Worm (Caenorhabditis elegans): ENCODE results near the gene fbxa-64.

Gene fbxa-64

ce11 chrV:3256809-3257208, 21.1 kb downstream of the fbxa-64 start:
- TF ChIP-seq nhr-102 (tag; optimal IDR thresholded peaks at IDR 0.05) (no peak), hmg-1.1 (GFP tag; IDR thresholded peaks at IDR 0.05) (no peak), saeg-2 (GFP tag; IDR thresholded peaks at IDR 0.05) (no peak), skn-1 (tag; optimal IDR thresholded peaks at IDR 0.05) (no peak), nhr-11 (tag; optimal IDR thresholded peaks at IDR 0.05) (no peak), hlh-30 (tag; optimal IDR thresholded peaks at IDR 0.05; ENCODE audit: insufficient read depth) (no peak), ceh-62 (tag; optimal IDR thresholded peaks at IDR 0.05) (no peak), mxl-3 (GFP tag; optimal IDR thresholded peaks at IDR 0.05) (no peak), Y5F2A.4 (GFP tag; optimal IDR thresholded peaks at IDR 0.05) (no peak), snpc-4 (tag; optimal IDR thresholded peaks at IDR 0.05) (no peak), nhr-111 (GFP tag; optimal IDR thresholded peaks at IDR 0.05) (no peak), lin-39 (tag; optimal IDR thresholded peaks at IDR 0.05) (no peak), unc-39 (tag; optimal IDR thresholded peaks at IDR 0.05) (no peak), nhr-77 (tag; optimal IDR thresholded peaks at IDR 0.05) (no peak), hlh-11 (tag; optimal IDR thresholded peaks at IDR 0.05) (no peak), ama-1 (optimal IDR thresholded peaks at IDR 0.05) (no peak)

- TF ChIP-seq pqm-1 (tag; optimal IDR thresholded peaks at IDR 0.05) (no peak), saeg-2 (GFP tag; IDR thresholded peaks at IDR 0.05) (no peak), nhr-237 (tag; optimal IDR thresholded peaks at IDR 0.05) (no peak), D1046.2 (GFP tag; IDR thresholded peaks at IDR 0.05) (no peak), mxl-2 (GFP tag; conservative IDR thresholded peaks at IDR 0.05) (no peak), nhr-11 (tag; optimal IDR thresholded peaks at IDR 0.05) (no peak), egl-43 (GFP tag; IDR thresholded peaks at IDR 0.05) (no peak), duxl-1 (tag; optimal IDR thresholded peaks at IDR 0.05; ENCODE audit: poor library complexity) (no peak), cey-2 (tag; optimal IDR thresholded peaks at IDR 0.05; ENCODE audit: borderline replicate concordance, insufficient read depth) (no peak)
These were observed 21.9 kb downstream of the fbxa-64 start, which contains the start of gene srt-63 for ce11 chrV:3256051-3256450. TSS of gene srt-63 (minus strand) at chrV:3256151.

- no peak for TF ChIP-seq lin-39 (tag; optimal IDR thresholded peaks at IDR 0.05)
- TF ChIP-seq ctbp-1 (GFP tag; IDR thresholded peaks at IDR 0.05) = no peak
These were observed 27.8 kb downstream of the fbxa-64 start, which contains the start of gene T28A11.13 for ce11 chrV:3250153-3250552. TSS of gene T28A11.13 (minus strand) at chrV:3250253.

- TF ChIP-seq dpl-1 (GFP tag; optimal IDR thresholded peaks at IDR 0.05) = no peak
These were observed 30.4 kb downstream of the fbxa-64 start, which contains the start of gene srj-8 for ce11 chrV:3247515-3247914. TSS of gene srj-8 (plus strand) at chrV:3247815.

ce11 chrV:3244703-3245102, 33.2 kb downstream of the fbxa-64 start, which contains the start of gene srj-7:
TSS of gene srj-7 (plus strand) at chrV:3245003.
- TF ChIP-seq unc-62 (GFP tag; optimal IDR thresholded peaks at IDR 0.05 in 1 of 2) (peak in 1 of 2 experiments; percentile 39), unc-62 (tag; optimal IDR thresholded peaks at IDR 0.05) (no peak), pqm-1 (tag; optimal IDR thresholded peaks at IDR 0.05) (no peak)

- TF ChIP-seq F26F4.8 (GFP tag; conservative IDR thresholded peaks at IDR 0.05) = no peak
- TF ChIP-seq spr-3 (GFP tag; optimal IDR thresholded peaks at IDR 0.05) = no peak
- no peak for TF ChIP-seq T26A8.4 (GFP tag; IDR thresholded peaks at IDR 0.05)
- TF ChIP-seq lim-7 (GFP tag; IDR thresholded peaks at IDR 0.05) = no peak
- no peak for TF ChIP-seq pqm-1 (tag; optimal IDR thresholded peaks at IDR 0.05)
- no peak for TF ChIP-seq mdt-29 (GFP tag; IDR thresholded peaks at IDR 0.05)
- TF ChIP-seq dmd-8 (GFP tag; IDR thresholded peaks at IDR 0.05) = no peak
- no peak for TF ChIP-seq D1046.2 (GFP tag; IDR thresholded peaks at IDR 0.05)
- no peak for TF ChIP-seq lin-29 (GFP tag; IDR thresholded peaks at IDR 0.05)
- TF ChIP-seq lin-38 (GFP tag; IDR thresholded peaks at IDR 0.05) = no peak
- TF ChIP-seq zag-1 (tag; optimal IDR thresholded peaks at IDR 0.05) = no peak
- TF ChIP-seq egl-27 (tag; optimal IDR thresholded peaks at IDR 0.05) = no peak
- no peak for TF ChIP-seq ztf-7 (tag; optimal IDR thresholded peaks at IDR 0.05)
- no peak for TF ChIP-seq T20F7.1 (GFP tag; optimal IDR thresholded peaks at IDR 0.05)
- no peak for TF ChIP-seq ZK337.2 (GFP tag; IDR thresholded peaks at IDR 0.05)
- no peak for TF ChIP-seq skn-1 (tag; optimal IDR thresholded peaks at IDR 0.05)
These were observed 35.0 kb downstream of the fbxa-64 start, which contains the start of gene gst-23 for ce11 chrV:3242984-3243383. TSS of gene gst-23 (plus strand) at chrV:3243284.

Measured in whole organism, L4 larva.